Fruit fly (Drosophila melanogaster): ENCODE measurements around the gene obst-B.

dm6 chr2L:10004574-10004973, 27.9 kb upstream of the obst-B start:
- TF ChIP-seq gl (tag; optimal IDR thresholded peaks at IDR 0.05), result no peak
- no peak for TF ChIP-seq CG9948 (tag; optimal IDR thresholded peaks at IDR 0.05)
- TF ChIP-seq CG8159 (tag; optimal IDR thresholded peaks at IDR 0.05), result no peak
- TF ChIP-seq Pif1A (GFP tag; optimal IDR thresholded peaks at IDR 0.05), result peak; percentile 3
- TF ChIP-seq EcR (GFP tag; optimal IDR thresholded peaks at IDR 0.05), result no peak
